Worm (Caenorhabditis elegans): ENCODE measurements around the gene T10B5.10.

ce11 chrV:1805724-1806316, 50.3 kb downstream of the T10B5.10 start:
- TF ChIP-seq fkh-10 (GFP tag; optimal IDR thresholded peaks at IDR 0.05) = no peak
- no peak for TF ChIP-seq elt-3 (tag; optimal IDR thresholded peaks at IDR 0.05)
- TF ChIP-seq C16A3.4 (tag; optimal IDR thresholded peaks at IDR 0.05) = no peak
- no peak for TF ChIP-seq lin-15B (tag; optimal IDR thresholded peaks at IDR 0.05)
- TF ChIP-seq nhr-77 (tag; optimal IDR thresholded peaks at IDR 0.05) = no peak
- TF ChIP-seq blmp-1 (tag; optimal IDR thresholded peaks at IDR 0.05) = no peak
- TF ChIP-seq nhr-237 (tag; optimal IDR thresholded peaks at IDR 0.05) = no peak
- TF ChIP-seq ceh-88 (GFP tag; IDR thresholded peaks at IDR 0.05) = no peak

Data from whole organism, L1 larva.